Worm (Caenorhabditis elegans): ENCODE results near the gene M110.9.
A peak's percentile ranks its signal among the peaks of the same experiment; 100 is the strongest.

M110.9 gene

ce11 chrII:8253160-8253793 is 22.2 kb downstream of the M110.9 start, which contains the start of gene F35C11.5:
Gene F35C11.5 (plus strand): TSS chrII:8253743.
- TF ChIP-seq zag-1 (tag; optimal IDR thresholded peaks at IDR 0.05), result no peak
- no peak for TF ChIP-seq egl-5 (tag; optimal IDR thresholded peaks at IDR 0.05)
- TF ChIP-seq nhr-25 (tag; optimal IDR thresholded peaks at IDR 0.05), result no peak
- no peak for TF ChIP-seq egl-27 (tag; optimal IDR thresholded peaks at IDR 0.05)
- TF ChIP-seq ama-1 (optimal IDR thresholded peaks at IDR 0.05), result no peak
- no peak for TF ChIP-seq ceh-82 (tag; optimal IDR thresholded peaks at IDR 0.05)
- no peak for TF ChIP-seq unc-39 (tag; optimal IDR thresholded peaks at IDR 0.05)
- no peak for TF ChIP-seq nhr-11 (tag; optimal IDR thresholded peaks at IDR 0.05)
- no peak for TF ChIP-seq fkh-10 (GFP tag; optimal IDR thresholded peaks at IDR 0.05)
- TF ChIP-seq tbx-2 (tag; optimal IDR thresholded peaks at IDR 0.05), result no peak
- TF ChIP-seq fkh-2 (tag; optimal IDR thresholded peaks at IDR 0.05), result no peak
- TF ChIP-seq fos-1 (tag; optimal IDR thresholded peaks at IDR 0.05), result no peak
- no peak for TF ChIP-seq lin-15B (tag; optimal IDR thresholded peaks at IDR 0.05)
- no peak for TF ChIP-seq pha-4 (tag; optimal IDR thresholded peaks at IDR 0.05)
- TF ChIP-seq nhr-76 (tag; optimal IDR thresholded peaks at IDR 0.05), result no peak
- TF ChIP-seq nhr-67 (tag; optimal IDR thresholded peaks at IDR 0.05), result no peak
- TF ChIP-seq mdl-1 (tag; optimal IDR thresholded peaks at IDR 0.05), result no peak
- TF ChIP-seq daf-12 (tag; optimal IDR thresholded peaks at IDR 0.05), result no peak
- TF ChIP-seq nhr-43 (tag; optimal IDR thresholded peaks at IDR 0.05; ENCODE audit: poor library complexity, severe bottlenecking), result no peak
- TF ChIP-seq mml-1 (tag; optimal IDR thresholded peaks at IDR 0.05), result no peak

ce11 chrII:8256013-8256412 is 24.9 kb downstream of the M110.9 start, which contains the start of gene F35C11.7:
Gene F35C11.7 (plus strand): TSS chrII:8256313.
- TF ChIP-seq ceh-28 (tag; optimal IDR thresholded peaks at IDR 0.05) (no peak), ceh-9 (tag; optimal IDR thresholded peaks at IDR 0.05) (no peak), mml-1 (tag; optimal IDR thresholded peaks at IDR 0.05) (no peak), ZK546.5 (tag; optimal IDR thresholded peaks at IDR 0.05) (no peak), eor-1 (tag; optimal IDR thresholded peaks at IDR 0.05) (no peak), hmg-11 (tag; optimal IDR thresholded peaks at IDR 0.05) (no peak), nhr-28 (tag; optimal IDR thresholded peaks at IDR 0.05) (no peak), nhr-43 (tag; optimal IDR thresholded peaks at IDR 0.05; ENCODE audit: poor library complexity, severe bottlenecking) (no peak), tbx-2 (tag; optimal IDR thresholded peaks at IDR 0.05) (no peak), lsy-12 (tag; optimal IDR thresholded peaks at IDR 0.05) (no peak), nhr-76 (tag; optimal IDR thresholded peaks at IDR 0.05) (no peak), nhr-25 (tag; optimal IDR thresholded peaks at IDR 0.05) (no peak), ama-1 (optimal IDR thresholded peaks at IDR 0.05) (no peak)

ce11 chrII:8259038-8259437 is 28.0 kb downstream of the M110.9 start, which contains the start of gene F35C11.6:
Gene F35C11.6 (minus strand): TSS chrII:8259138.
- no peak for TF ChIP-seq fkh-10 (GFP tag; optimal IDR thresholded peaks at IDR 0.05)
- no peak for TF ChIP-seq lsy-12 (tag; optimal IDR thresholded peaks at IDR 0.05)
- TF ChIP-seq eor-1 (tag; optimal IDR thresholded peaks at IDR 0.05), result no peak
- TF ChIP-seq nhr-43 (tag; optimal IDR thresholded peaks at IDR 0.05; ENCODE audit: poor library complexity, severe bottlenecking), result no peak
- TF ChIP-seq lin-39 (tag; optimal IDR thresholded peaks at IDR 0.05), result no peak
- no peak for TF ChIP-seq hmg-11 (tag; optimal IDR thresholded peaks at IDR 0.05)
- no peak for TF ChIP-seq ceh-82 (tag; optimal IDR thresholded peaks at IDR 0.05)
- no peak for TF ChIP-seq nhr-23 (tag; optimal IDR thresholded peaks at IDR 0.05)
- TF ChIP-seq ceh-16 (tag; optimal IDR thresholded peaks at IDR 0.05), result no peak
- TF ChIP-seq zag-1 (tag; optimal IDR thresholded peaks at IDR 0.05), result no peak
- TF ChIP-seq sea-2 (GFP tag; optimal IDR thresholded peaks at IDR 0.05), result no peak

- no peak for TF ChIP-seq ceh-28 (tag; optimal IDR thresholded peaks at IDR 0.05)
- peak; percentile 26 for TF ChIP-seq nhr-25 (tag; optimal IDR thresholded peaks at IDR 0.05)
- peak; percentile 33 for TF ChIP-seq nhr-23 (tag; optimal IDR thresholded peaks at IDR 0.05)
- no peak for TF ChIP-seq pha-4 (tag; optimal IDR thresholded peaks at IDR 0.05)
Observed at ce11 chrII:8259674-8260073, 28.6 kb downstream of the M110.9 start.

- TF ChIP-seq skn-1 (tag; optimal IDR thresholded peaks at IDR 0.05) (no peak), nhr-28 (tag; optimal IDR thresholded peaks at IDR 0.05) (no peak), pqm-1 (tag; optimal IDR thresholded peaks at IDR 0.05) (no peak), mdl-1 (tag; optimal IDR thresholded peaks at IDR 0.05) (no peak), lin-39 (tag; optimal IDR thresholded peaks at IDR 0.05) (no peak), R02D3.7 (tag; optimal IDR thresholded peaks at IDR 0.05) (no peak), nhr-25 (tag; optimal IDR thresholded peaks at IDR 0.05) (peak; percentile 16), sea-2 (GFP tag; optimal IDR thresholded peaks at IDR 0.05) (no peak), nhr-43 (tag; optimal IDR thresholded peaks at IDR 0.05; ENCODE audit: poor library complexity, severe bottlenecking) (peak; percentile 27), pha-4 (tag; optimal IDR thresholded peaks at IDR 0.05) (no peak), jun-1 (tag; optimal IDR thresholded peaks at IDR 0.05) (no peak), unc-39 (tag; optimal IDR thresholded peaks at IDR 0.05) (no peak), nhr-237 (tag; optimal IDR thresholded peaks at IDR 0.05) (no peak), nhr-67 (tag; optimal IDR thresholded peaks at IDR 0.05) (no peak), mml-1 (tag; optimal IDR thresholded peaks at IDR 0.05) (no peak), hmg-11 (tag; optimal IDR thresholded peaks at IDR 0.05) (no peak), elt-3 (tag; optimal IDR thresholded peaks at IDR 0.05) (no peak), nhr-23 (tag; optimal IDR thresholded peaks at IDR 0.05) (peak; percentile 51), nhr-76 (tag; optimal IDR thresholded peaks at IDR 0.05) (no peak), egl-5 (tag; optimal IDR thresholded peaks at IDR 0.05) (no peak)
Observed at ce11 chrII:8263562-8263961, 32.5 kb downstream of the M110.9 start.

Measured in whole organism, L3 larva.